Worm (Caenorhabditis elegans): ENCODE data around the gene kin-36.
"Not testable (repeated sequence)": the region's sequence is repeated elsewhere in the genome, so short reads cannot be mapped to it uniquely, and the experiment has no call there.

- TF ChIP-seq nhr-237 (tag; optimal IDR thresholded peaks at IDR 0.05); egl-27 (tag; optimal IDR thresholded peaks at IDR 0.05); ctbp-1 (GFP tag; IDR thresholded peaks at IDR 0.05); zag-1 (tag; optimal IDR thresholded peaks at IDR 0.05); ceh-20 (GFP tag; IDR thresholded peaks at IDR 0.05); pqm-1 (tag; optimal IDR thresholded peaks at IDR 0.05); mdl-1 (tag; optimal IDR thresholded peaks at IDR 0.05): not testable (repeated sequence)
Measured at ce11 chrIV:4658702-4659101, 20.1 kb upstream of the kin-36 start.
